Worm (Caenorhabditis elegans) whole organism, late embryonic: ENCODE data around the gene F57E7.4.

Source experiments
- pha-4 ChIP-seq: fragments of 150-350 bp; optimal IDR thresholded peaks from 2 replicates; lab custom pipeline; 2018; ENCODE audit warnings: missing biosample characterization, missing genetic modification reagents, missing genetic modification characterization
- tbx-2 ChIP-seq: sonication (generic microtip); optimal IDR thresholded peaks from 2 replicates; lab custom pipeline; 2016; ENCODE audit warnings: missing genetic modification characterization, missing compliant biosample characterization
- unc-86 ChIP-seq: sonication (generic microtip); optimal IDR thresholded peaks from 2 replicates; lab custom pipeline; 2016; ENCODE audit warnings: missing genetic modification characterization, missing compliant biosample characterization
- ztf-16 ChIP-seq: sonication (generic microtip); optimal IDR thresholded peaks from 2 replicates; lab custom pipeline; 2017; ENCODE audit warnings: missing genetic modification characterization, missing compliant biosample characterization

- no peak for TF ChIP-seq pha-4 (tag; lab: Kevin White, UChicago)
- TF ChIP-seq tbx-2 = no peak
- no peak for TF ChIP-seq ztf-16 (tag; lab: Kevin White, UChicago)
- TF ChIP-seq unc-86 (tag; lab: Kevin White, UChicago) = no peak
Measured at ce11 chrV:16494359-16494758, 13.5 kb upstream of the F57E7.4 start, which contains the start of gene comt-2.
